Fruit fly (Drosophila melanogaster): ENCODE results near the gene CG11630.

Gene CG11630

DNA sequence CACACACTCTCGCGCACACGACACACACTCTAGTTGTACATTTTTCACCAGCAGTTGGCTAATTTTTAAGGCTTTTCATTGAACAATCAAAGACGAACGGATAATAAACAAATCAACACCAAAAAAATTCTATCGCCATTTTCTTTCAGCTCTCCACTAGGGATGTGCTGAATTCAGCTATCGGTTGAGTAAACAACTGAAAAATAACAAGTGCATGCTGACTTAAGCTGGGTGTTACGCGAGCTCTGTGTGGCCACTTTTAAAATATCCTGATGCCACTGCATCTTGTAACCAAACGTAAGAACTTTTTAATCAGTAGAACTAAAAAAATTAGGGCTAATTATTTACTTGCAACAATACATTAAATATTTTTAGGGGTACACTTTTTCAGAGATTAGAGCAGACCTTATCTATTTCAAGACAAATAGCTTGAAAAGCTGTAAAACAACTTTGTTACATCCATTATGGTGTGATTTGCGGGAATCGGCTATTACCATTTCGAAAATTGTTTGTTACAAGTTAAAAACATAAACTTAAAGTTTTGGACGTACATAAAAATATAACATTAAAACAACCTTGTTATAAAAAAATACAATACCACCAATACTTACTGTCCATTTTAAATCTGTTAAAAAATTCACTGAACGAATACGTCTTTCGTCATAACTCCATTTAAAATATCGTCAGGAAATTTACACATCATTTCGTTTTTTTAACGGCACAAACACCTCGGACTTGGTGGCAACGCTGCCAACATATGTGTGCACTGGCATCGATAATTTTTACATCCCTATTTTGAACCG, 26.4 kb downstream of the CG11630 start, which contains the start of the genes step and CG1416:
Gene step, minus strand, starts transcription at position 203 of the 803 bp plus-strand sequence.
Gene CG1416, plus strand, starts transcription at position 747 of the 803 bp plus-strand sequence.
- peak; percentile 78 for TF ChIP-seq CG14710 (tag; optimal IDR thresholded peaks at IDR 0.05)
- TF ChIP-seq Hr39 (optimal IDR thresholded peaks at IDR 0.05) = no peak
- no peak for TF ChIP-seq Trl (optimal IDR thresholded peaks at IDR 0.05)
- peak; percentile 71 for TF ChIP-seq Trl (GFP tag; optimal IDR thresholded peaks at IDR 0.05)
- peak; percentile 67 for TF ChIP-seq pum (GFP tag; optimal IDR thresholded peaks at IDR 0.05)
- TF ChIP-seq Vsx1 (GFP tag; optimal IDR thresholded peaks at IDR 0.05) = no peak
- TF ChIP-seq Hmx (GFP tag; optimal IDR thresholded peaks at IDR 0.05) = no peak
- TF ChIP-seq CG10267 (tag; optimal IDR thresholded peaks at IDR 0.05) = peak; percentile 34
- no peak for TF ChIP-seq CG14014 (GFP tag; IDR thresholded peaks at IDR 0.05)
- TF ChIP-seq Pdp1 (GFP tag; optimal IDR thresholded peaks at IDR 0.05) = peak; percentile 44 to 63
- peak; percentile 29 for TF ChIP-seq ewg (GFP tag; optimal IDR thresholded peaks at IDR 0.05)
- TF ChIP-seq CG1602 (GFP tag; optimal IDR thresholded peaks at IDR 0.05) = peak; percentile 47
- peak; percentile 32 for TF ChIP-seq Atf-2 (GFP tag; optimal IDR thresholded peaks at IDR 0.05)
- no peak for TF ChIP-seq dati (GFP tag; IDR thresholded peaks at IDR 0.05)
- no peak for TF ChIP-seq prd (optimal IDR thresholded peaks at IDR 0.05)
- peak; percentile 75 for TF ChIP-seq prd (GFP tag; IDR thresholded peaks at IDR 0.05)
- peak; percentile 52 for TF ChIP-seq fd96Cb (tag; optimal IDR thresholded peaks at IDR 0.05)
- TF ChIP-seq dan (GFP tag; IDR thresholded peaks at IDR 0.05) = no peak
- no peak for TF ChIP-seq NC2β (GFP tag; optimal IDR thresholded peaks at IDR 0.05)
- TF ChIP-seq CG6683 (GFP tag; optimal IDR thresholded peaks at IDR 0.05) = no peak
- TF ChIP-seq Spps (tag; optimal IDR thresholded peaks at IDR 0.05) = no peak
- no peak for TF ChIP-seq chm (GFP tag; IDR thresholded peaks at IDR 0.05)
- TF ChIP-seq Hmr (GFP tag; optimal IDR thresholded peaks at IDR 0.05) = peak; percentile 52
- no peak for TF ChIP-seq Asciz (GFP tag; optimal IDR thresholded peaks at IDR 0.05)
- TF ChIP-seq CG43689 (GFP tag; IDR thresholded peaks at IDR 0.05) = no peak
- peak; percentile 50 for TF ChIP-seq CG12155 (GFP tag; optimal IDR thresholded peaks at IDR 0.05)
- no peak for TF ChIP-seq CG5180 (GFP tag; optimal IDR thresholded peaks at IDR 0.05)
- no peak for TF ChIP-seq zf30C (GFP tag; optimal IDR thresholded peaks at IDR 0.05)
- TF ChIP-seq gt (GFP tag; IDR thresholded peaks at IDR 0.05) = no peak
- TF ChIP-seq CG12104 (GFP tag; optimal IDR thresholded peaks at IDR 0.05) = no peak
- TF ChIP-seq D19A (tag; optimal IDR thresholded peaks at IDR 0.05) = no peak
- TF ChIP-seq CG9609 (GFP tag; optimal IDR thresholded peaks at IDR 0.05) = peak; percentile 65
- TF ChIP-seq CG17359 (tag; optimal IDR thresholded peaks at IDR 0.05) = peak; percentile 0
- peak; percentile 47 for TF ChIP-seq CG7786 (GFP tag; optimal IDR thresholded peaks at IDR 0.05)
- TF ChIP-seq CG2116 (GFP tag; optimal IDR thresholded peaks at IDR 0.05) = peak; percentile 30
- TF ChIP-seq CG9876 (GFP tag; optimal IDR thresholded peaks at IDR 0.05) = peak; percentile 81
- TF ChIP-seq Doc2 (GFP tag; IDR thresholded peaks at IDR 0.05) = no peak
- TF ChIP-seq lilli (GFP tag; optimal IDR thresholded peaks at IDR 0.05) = peak; percentile 65
- TF ChIP-seq slp2 (GFP tag; optimal IDR thresholded peaks at IDR 0.05) = peak; percentile 57
- TF ChIP-seq Awh (GFP tag; IDR thresholded peaks at IDR 0.05) = no peak
- peak; percentile 55 for TF ChIP-seq bab2 (GFP tag; optimal IDR thresholded peaks at IDR 0.05)
- peak; percentile 7 for TF ChIP-seq Sox100B (GFP tag; optimal IDR thresholded peaks at IDR 0.05)
- peak; percentile 58; the same call in 1 of the 2 replicates for TF ChIP-seq E2f1 (GFP tag; IDR thresholded peaks at IDR 0.05)
- no peak for TF ChIP-seq jing (GFP tag; optimal IDR thresholded peaks at IDR 0.05)
- TF ChIP-seq p53 (GFP tag; optimal IDR thresholded peaks at IDR 0.05) = peak; percentile 49
- peak; percentile 39 for TF ChIP-seq Dad (GFP tag; optimal IDR thresholded peaks at IDR 0.05)
- TF ChIP-seq ssp (GFP tag; IDR thresholded peaks at IDR 0.05) = peak; percentile 98
- 0 out of 2 replicates have a peak, but pooled peaks have one; percentile 51 for TF ChIP-seq tna (GFP tag; IDR thresholded peaks at IDR 0.05; ENCODE audit: partially characterized antibody)
- TF ChIP-seq sug (tag; optimal IDR thresholded peaks at IDR 0.05) = peak; percentile 47
- peak; percentile 15 for TF ChIP-seq eyg (GFP tag; optimal IDR thresholded peaks at IDR 0.05)
- TF ChIP-seq ci (GFP tag; IDR thresholded peaks at IDR 0.05) = no peak

Data from whole organism, embryonic.